Worm (Caenorhabditis elegans) whole organism, early embryonic: ENCODE data around the gene F41H8.1.

Experiments used
- B0310.2 ChIP-seq: sonication (generic microtip); optimal IDR thresholded peaks from 2 replicates; lab custom pipeline; 2016; ENCODE audit warnings: mild to moderate bottlenecking, missing genetic modification characterization, missing compliant biosample characterization
- ama-1 ChIP-seq: fragments of 150-350 bp; optimal IDR thresholded peaks from 2 replicates; lab custom pipeline; 2014
- pes-1 ChIP-seq: fragments of 200-800 bp; sonication (Bioruptor generic); IDR thresholded peaks from 2 replicates; pipeline ENCODE4 v1.3.6; 2022; ENCODE audit warnings: missing genetic modification reagents, missing genetic modification characterization, missing compliant biosample characterization
- tbx-37 ChIP-seq: fragments of 200-800 bp; sonication (Bioruptor generic); conservative IDR thresholded peaks from 2 replicates; pipeline ENCODE4 v1.3.6; 2022; ENCODE audit warnings: missing genetic modification reagents, missing genetic modification characterization, missing compliant biosample characterization

- TF ChIP-seq pes-1 (GFP tag; lab: Robert Waterston, UW) (no peak), ama-1 (lab: Kevin White, UChicago) (no peak), tbx-37 (GFP tag; lab: Robert Waterston, UW) (no peak), B0310.2 (tag; lab: Kevin White, UChicago) (no peak)
Observed at ce11 chrV:833368-833767, at the start of gene F41H8.1.
